Fruit fly (Drosophila melanogaster) whole organism, prepupa: ENCODE results near the gene fbl.

Experiments
- Blimp-1 ChIP-seq: fragments of 200-800 bp; sonication (Bioruptor generic); optimal IDR thresholded peaks from 3 replicates; lab custom pipeline; 2017; ENCODE audit warnings: missing biosample characterization, missing genetic modification characterization, mild to moderate bottlenecking, moderate library complexity, missing genetic modification reagents
- CG10669 ChIP-seq: fragments of 200-800 bp; sonication (Bioruptor generic); optimal IDR thresholded peaks from 3 replicates; lab custom pipeline; 2018; ENCODE audit warnings: missing biosample characterization, mild to moderate bottlenecking, missing genetic modification characterization, moderate library complexity
- CG11294 ChIP-seq: fragments of 200-800 bp; sonication (Bioruptor generic); IDR thresholded peaks from 2 replicates; pipeline ENCODE4 v1.3.6; 2022; ENCODE audit warnings: missing biosample characterization, missing genetic modification characterization
- CG11762 ChIP-seq: fragments of 200-800 bp; sonication (Bioruptor generic); optimal IDR thresholded peaks from 3 replicates; lab custom pipeline; 2016; ENCODE audit warnings: missing biosample characterization, missing genetic modification characterization; ENCODE audit not compliant: insufficient read depth
- CG32006 ChIP-seq: fragments of 200-800 bp; sonication (Bioruptor generic); optimal IDR thresholded peaks from 3 replicates; lab custom pipeline; 2017; ENCODE audit warnings: missing biosample characterization, mild to moderate bottlenecking, missing genetic modification characterization
- CG34406 ChIP-seq: fragments of 200-800 bp; sonication (Bioruptor generic); optimal IDR thresholded peaks from 3 replicates; lab custom pipeline; 2016; ENCODE audit warnings: missing biosample characterization, missing genetic modification characterization
- CG3919 ChIP-seq: fragments of 200-800 bp; sonication (Bioruptor generic); optimal IDR thresholded peaks from 3 replicates; lab custom pipeline; 2016; ENCODE audit warnings: missing biosample characterization, missing genetic modification characterization
- CG4318 ChIP-seq: fragments of 200-800 bp; sonication (Bioruptor generic); optimal IDR thresholded peaks from 3 replicates; lab custom pipeline; 2017; ENCODE audit warnings: missing biosample characterization, mild to moderate bottlenecking, missing genetic modification characterization
- CG6792 ChIP-seq: fragments of 200-800 bp; sonication (Bioruptor generic); optimal IDR thresholded peaks from 3 replicates; lab custom pipeline; 2016; ENCODE audit warnings: missing biosample characterization, missing genetic modification characterization
- CG6808 ChIP-seq: fragments of 200-800 bp; sonication (Bioruptor generic); optimal IDR thresholded peaks from 3 replicates; lab custom pipeline; 2017; ENCODE audit warnings: missing biosample characterization, missing genetic modification characterization, mild to moderate bottlenecking, moderate library complexity, missing genetic modification reagents
- CG6854 ChIP-seq: fragments of 200-800 bp; sonication (Bioruptor generic); optimal IDR thresholded peaks from 2 replicates; lab custom pipeline; 2017; ENCODE audit warnings: missing biosample characterization, mild to moderate bottlenecking, missing genetic modification characterization
- CG7368 ChIP-seq: fragments of 200-800 bp; sonication (Bioruptor generic); optimal IDR thresholded peaks from 3 replicates; lab custom pipeline; 2016; ENCODE audit warnings: missing biosample characterization, missing genetic modification characterization
- CG8119 ChIP-seq: fragments of 200-800 bp; sonication (Bioruptor generic); IDR thresholded peaks from 3 replicates; pipeline ENCODE4 v1.3.6; 2022; ENCODE audit warnings: missing biosample characterization, missing genetic modification characterization
- CG8632 ChIP-seq: fragments of 200-800 bp; sonication (Bioruptor generic); optimal IDR thresholded peaks from 3 replicates; lab custom pipeline; 2016; ENCODE audit warnings: missing biosample characterization, missing genetic modification characterization
- CG9139 ChIP-seq: fragments of 200-800 bp; sonication (Bioruptor generic); optimal IDR thresholded peaks from 3 replicates; lab custom pipeline; 2017; ENCODE audit warnings: missing biosample characterization, mild to moderate bottlenecking, missing genetic modification characterization
- Eip75B ChIP-seq: fragments of 200-800 bp; sonication (Bioruptor generic); optimal IDR thresholded peaks from 3 replicates; lab custom pipeline; 2016; ENCODE audit warnings: missing biosample characterization, missing genetic modification characterization
- Eip78C ChIP-seq: fragments of 200-800 bp; sonication (Bioruptor generic); peaks from one replicate; lab custom pipeline; 2016; ENCODE audit warnings: missing biosample characterization, missing genetic modification characterization
- Eip93F ChIP-seq: fragments of 200-800 bp; sonication (Bioruptor generic); optimal IDR thresholded peaks from 2 replicates; lab custom pipeline; 2016; ENCODE audit warnings: missing biosample characterization, mild to moderate bottlenecking, missing genetic modification characterization
- Ets96B ChIP-seq: fragments of 200-800 bp; optimal IDR thresholded peaks from 2 replicates; lab custom pipeline; 2019; ENCODE audit warnings: missing biosample characterization, mild to moderate bottlenecking, missing genetic modification characterization, moderate library complexity
- Hr38 ChIP-seq: sonication (Bioruptor generic); optimal IDR thresholded peaks from 2 replicates; lab custom pipeline; 2016; ENCODE audit warnings: missing biosample characterization, missing genetic modification characterization
- Hr4 ChIP-seq: fragments of 200-800 bp; sonication (Bioruptor generic); optimal IDR thresholded peaks from 3 replicates; lab custom pipeline; 2016; ENCODE audit warnings: missing biosample characterization, missing genetic modification characterization
- OdsH ChIP-seq: fragments of 200-800 bp; sonication (Bioruptor generic); optimal IDR thresholded peaks from 3 replicates; lab custom pipeline; 2016; ENCODE audit warnings: missing biosample characterization, missing genetic modification characterization
- Sox102F ChIP-seq: fragments of 200-800 bp; sonication (Bioruptor generic); optimal IDR thresholded peaks from 2 replicates; lab custom pipeline; 2016; ENCODE audit warnings: missing biosample characterization, mild to moderate bottlenecking, missing genetic modification characterization
- Sox14 ChIP-seq: fragments of 200-800 bp; sonication (Bioruptor generic); optimal IDR thresholded peaks from 3 replicates; lab custom pipeline; 2016; ENCODE audit warnings: missing biosample characterization, missing genetic modification characterization
- Sox15 ChIP-seq: fragments of 200-800 bp; sonication (Bioruptor generic); optimal IDR thresholded peaks from 3 replicates; lab custom pipeline; 2016; ENCODE audit warnings: missing biosample characterization, missing genetic modification characterization
- achi ChIP-seq: fragments of 200-800 bp; sonication (Bioruptor generic); optimal IDR thresholded peaks from 3 replicates; lab custom pipeline; 2016; ENCODE audit warnings: missing biosample characterization, missing genetic modification characterization
- acj6 ChIP-seq: fragments of 200-800 bp; sonication (Bioruptor generic); optimal IDR thresholded peaks from 3 replicates; lab custom pipeline; 2016; ENCODE audit warnings: missing biosample characterization, missing genetic modification characterization
- cyc ChIP-seq: fragments of 200-800 bp; sonication (Bioruptor generic); optimal IDR thresholded peaks from 3 replicates; lab custom pipeline; 2016; ENCODE audit warnings: missing biosample characterization, missing genetic modification characterization
- dac ChIP-seq: fragments of 200-800 bp; sonication (Bioruptor generic); optimal IDR thresholded peaks from 2 replicates; lab custom pipeline; 2017; ENCODE audit warnings: missing biosample characterization, mild to moderate bottlenecking, missing genetic modification characterization
- dsx ChIP-seq: fragments of 200-800 bp; optimal IDR thresholded peaks from 3 replicates; lab custom pipeline; 2019; ENCODE audit warnings: missing biosample characterization, mild to moderate bottlenecking, missing genetic modification characterization, moderate library complexity; ENCODE audit not compliant: poor library complexity, severe bottlenecking
- eg ChIP-seq: fragments of 200-800 bp; sonication (Bioruptor generic); IDR thresholded peaks from 3 replicates; pipeline ENCODE4 v1.3.6; 2022; ENCODE audit warnings: missing biosample characterization, missing genetic modification characterization
- esn ChIP-seq: fragments of 200-800 bp; sonication (Bioruptor generic); optimal IDR thresholded peaks from 2 replicates; lab custom pipeline; 2016; ENCODE audit warnings: missing biosample characterization, mild to moderate bottlenecking, missing genetic modification characterization, moderate library complexity
- fd59A ChIP-seq: fragments of 200-800 bp; sonication (Bioruptor generic); optimal IDR thresholded peaks from 2 replicates; lab custom pipeline; 2017; ENCODE audit warnings: missing biosample characterization, mild to moderate bottlenecking, missing genetic modification characterization, missing genetic modification reagents
- fd85E ChIP-seq: fragments of 200-800 bp; sonication (Bioruptor generic); optimal IDR thresholded peaks from 3 replicates; lab custom pipeline; 2016; ENCODE audit warnings: missing biosample characterization, missing genetic modification characterization
- fkh ChIP-seq: fragments of 200-800 bp; sonication (Bioruptor generic); optimal IDR thresholded peaks from 3 replicates; lab custom pipeline; 2017; ENCODE audit warnings: missing biosample characterization, mild to moderate bottlenecking, missing genetic modification characterization, moderate library complexity
- net ChIP-seq: fragments of 200-800 bp; sonication (Bioruptor generic); optimal IDR thresholded peaks from 3 replicates; lab custom pipeline; 2016; ENCODE audit warnings: missing biosample characterization, missing genetic modification characterization
- pdm3 ChIP-seq: fragments of 200-800 bp; sonication (Bioruptor generic); optimal IDR thresholded peaks from 3 replicates; lab custom pipeline; 2016; ENCODE audit warnings: missing biosample characterization, missing genetic modification characterization
- salr ChIP-seq, 2 experiments: fragments of 200-800 bp; sonication (Bioruptor generic); optimal IDR thresholded peaks; 3 replicates each; lab custom pipeline; 2016 to 2018; ENCODE audit warnings: missing biosample characterization in 2 of 2, missing genetic modification characterization in 2 of 2, mild to moderate bottlenecking in 1 of 2
- spab ChIP-seq: fragments of 200-800 bp; sonication (Bioruptor generic); optimal IDR thresholded peaks from 2 replicates; lab custom pipeline; 2017; ENCODE audit warnings: missing biosample characterization, mild to moderate bottlenecking, missing genetic modification characterization, missing genetic modification reagents
- ss ChIP-seq, 2 experiments: fragments of 200-800 bp; sonication (Bioruptor generic); optimal IDR thresholded peaks; 2 replicates in 1 of 2; 3 replicates in 1 of 2; lab custom pipeline; 2017 to 2018; ENCODE audit warnings: mild to moderate bottlenecking in 2 of 2, missing biosample characterization in 2 of 2, missing genetic modification characterization in 2 of 2, moderate library complexity in 1 of 2
- svp ChIP-seq: fragments of 200-800 bp; sonication (Bioruptor generic); peaks from one replicate; lab custom pipeline; 2016; ENCODE audit warnings: missing biosample characterization, missing genetic modification characterization
- topi ChIP-seq: fragments of 200-800 bp; sonication (Bioruptor generic); optimal IDR thresholded peaks from 3 replicates; lab custom pipeline; 2016; ENCODE audit warnings: missing biosample characterization, missing genetic modification characterization
- vri ChIP-seq: fragments of 200-800 bp; sonication (Bioruptor generic); optimal IDR thresholded peaks from 3 replicates; lab custom pipeline; 2016; ENCODE audit warnings: missing biosample characterization, mild to moderate bottlenecking, missing genetic modification characterization

Gene fbl

dm6 chr3L:20402665-20403492 lies 18.6 kb downstream of the fbl start (continued):
- TF ChIP-seq fkh (GFP tag; lab: Kevin White, UChicago) (no peak), CG8632 (GFP tag; lab: Kevin White, UChicago) (peak; percentile 49), Hr4 (GFP tag; lab: Kevin White, UChicago) (no peak), CG6854 (GFP tag; lab: Kevin White, UChicago) (no peak), esn (GFP tag; lab: Kevin White, UChicago) (peak; percentile 54), spab (GFP tag; lab: Kevin White, UChicago) (peak; percentile 73), eg (GFP tag; lab: Robert Waterston, UW) (no peak), dsx (peak; percentile 86), ss (GFP tag; optimal IDR thresholded peaks at IDR 0.05; lab: Kevin White, UChicago) (peak; percentile 55 to 86)

- TF ChIP-seq vri (GFP tag; lab: Kevin White, UChicago) (no peak), CG9139 (peak; percentile 0), fd85E (no peak), fkh (GFP tag; lab: Kevin White, UChicago) (no peak), CG11294 (no peak), CG6792 (GFP tag; lab: Kevin White, UChicago) (peak; percentile 60), pdm3 (GFP tag; lab: Kevin White, UChicago) (peak; percentile 49), CG8119 (GFP tag; lab: Robert Waterston, UW) (peak; percentile 41; the same call in 1 of the 3 replicates), CG11762 (GFP tag; lab: Kevin White, UChicago) (no peak), CG3919 (peak; percentile 35), CG6808 (peak; percentile 80), ss (GFP tag; optimal IDR thresholded peaks at IDR 0.05; lab: Kevin White, UChicago) (peak; percentile 56 to 79), topi (GFP tag; lab: Kevin White, UChicago) (peak; percentile 88), Blimp-1 (GFP tag; lab: Kevin White, UChicago) (peak; percentile 62), Eip75B (GFP tag; lab: Kevin White, UChicago) (peak; percentile 69), dac (GFP tag; lab: Kevin White, UChicago) (no peak), Hr4 (GFP tag; lab: Kevin White, UChicago) (peak; percentile 40), cyc (GFP tag; lab: Kevin White, UChicago) (peak; percentile 52), CG4318 (GFP tag; lab: Kevin White, UChicago) (peak; percentile 30), CG8632 (GFP tag; lab: Kevin White, UChicago) (peak; percentile 59), net (GFP tag; lab: Kevin White, UChicago) (peak; percentile 41), salr (GFP tag; optimal IDR thresholded peaks at IDR 0.05; lab: Kevin White, UChicago) (peak; percentile 46 to 56), CG7368 (GFP tag; lab: Kevin White, UChicago) (no peak), fd59A (GFP tag; lab: Kevin White, UChicago) (peak; percentile 74), achi (GFP tag; lab: Kevin White, UChicago) (peak; percentile 39), esn (GFP tag; lab: Kevin White, UChicago) (peak; percentile 85), acj6 (GFP tag; lab: Kevin White, UChicago) (peak; percentile 57), Ets96B (tag; lab: Kevin White, UChicago) (peak; percentile 47), Eip78C (GFP tag; lab: Kevin White, UChicago) (peak; percentile 93), Sox15 (peak; percentile 75), CG32006 (GFP tag; lab: Kevin White, UChicago) (peak; percentile 68), Eip93F (GFP tag; lab: Kevin White, UChicago) (peak; percentile 37), dsx (peak; percentile 97), Sox14 (peak; percentile 61), CG6854 (GFP tag; lab: Kevin White, UChicago) (peak; percentile 36), CG10669 (GFP tag; lab: Kevin White, UChicago) (peak; percentile 63), CG34406 (peak; percentile 63), Sox102F (peak; percentile 51), OdsH (peak; percentile 63), eg (GFP tag; lab: Robert Waterston, UW) (0 out of 3 replicates have a peak, but pooled peaks have one; percentile 5), Hr38 (GFP tag; lab: Kevin White, UChicago) (no peak), svp (GFP tag; lab: Kevin White, UChicago) (peak; percentile 93)
Measured at dm6 chr3L:20403493-20404379, 19.5 kb downstream of the fbl start.
